Worm (Caenorhabditis elegans) whole organism, L2 larva: ENCODE data around the gene C05D11.5.

Experiments used
- C34F6.9 ChIP-seq: fragments of 150-350 bp; optimal IDR thresholded peaks from 2 replicates; lab custom pipeline; 2014; ENCODE audit warnings: missing biosample characterization, missing genetic modification characterization
- F13H6.1 ChIP-seq: sonication (generic microtip); optimal IDR thresholded peaks from 2 replicates; lab custom pipeline; 2016; ENCODE audit warnings: missing genetic modification characterization, missing compliant biosample characterization
- R02D3.7 ChIP-seq: fragments of 150-350 bp; optimal IDR thresholded peaks from 2 replicates; lab custom pipeline; 2014; ENCODE audit warnings: missing biosample characterization, missing genetic modification characterization
- Y55F3AM.14 ChIP-seq: fragments of 200-800 bp; sonication (Bioruptor generic); optimal IDR thresholded peaks from 2 replicates; lab custom pipeline; 2018; ENCODE audit warnings: mild to moderate bottlenecking, missing genetic modification characterization, missing compliant biosample characterization
- ZK546.5 ChIP-seq: sonication (generic microtip); optimal IDR thresholded peaks from 2 replicates; lab custom pipeline; 2017; ENCODE audit warnings: missing biosample characterization, missing genetic modification characterization
- alr-1 ChIP-seq: fragments of 150-350 bp; optimal IDR thresholded peaks from 2 replicates; lab custom pipeline; 2014; ENCODE audit warnings: missing biosample characterization, missing genetic modification characterization
- aly-2 ChIP-seq: fragments of 150-350 bp; optimal IDR thresholded peaks from 2 replicates; lab custom pipeline; 2014; ENCODE audit warnings: missing biosample characterization, missing genetic modification characterization
- ama-1 ChIP-seq: fragments of 150-350 bp; optimal IDR thresholded peaks from 2 replicates; lab custom pipeline; 2018; ENCODE audit warnings: inconsistent platforms
- blmp-1 ChIP-seq: sonication (generic microtip); optimal IDR thresholded peaks from 2 replicates; lab custom pipeline; 2017; ENCODE audit warnings: missing genetic modification characterization, mild to moderate bottlenecking, missing compliant biosample characterization, antibody characterized with exemption, moderate library complexity; ENCODE audit not compliant: insufficient read depth
- ceh-16 ChIP-seq: fragments of 150-350 bp; optimal IDR thresholded peaks from 2 replicates; lab custom pipeline; 2014; ENCODE audit warnings: missing biosample characterization, missing genetic modification characterization
- ceh-82 ChIP-seq: fragments of 150-350 bp; optimal IDR thresholded peaks from 2 replicates; lab custom pipeline; 2014; ENCODE audit warnings: missing biosample characterization, missing genetic modification characterization
- crh-2 ChIP-seq: sonication (generic microtip); optimal IDR thresholded peaks from 2 replicates; lab custom pipeline; 2017; ENCODE audit warnings: missing biosample characterization, missing genetic modification characterization
- dmd-4 ChIP-seq: sonication (generic microtip); optimal IDR thresholded peaks from 2 replicates; lab custom pipeline; 2017; ENCODE audit warnings: missing biosample characterization, missing genetic modification characterization
- egl-27 ChIP-seq: sonication (generic microtip); optimal IDR thresholded peaks from 3 replicates; lab custom pipeline; 2017; ENCODE audit warnings: missing biosample characterization, missing genetic modification reagents, missing genetic modification characterization
- elt-1 ChIP-seq: fragments of 150-350 bp; optimal IDR thresholded peaks from 2 replicates; lab custom pipeline; 2014; ENCODE audit warnings: missing biosample characterization, missing genetic modification characterization
- elt-3 ChIP-seq: sonication (generic microtip); optimal IDR thresholded peaks from 2 replicates; lab custom pipeline; 2017; ENCODE audit warnings: missing biosample characterization, missing genetic modification characterization
- fos-1 ChIP-seq: fragments of 150-350 bp; optimal IDR thresholded peaks from 2 replicates; lab custom pipeline; 2014; ENCODE audit warnings: missing biosample characterization, missing genetic modification characterization
- gmeb-1 ChIP-seq: fragments of 150-350 bp; optimal IDR thresholded peaks from 2 replicates; lab custom pipeline; 2014; ENCODE audit warnings: missing biosample characterization, missing genetic modification characterization
- lin-11 ChIP-seq: fragments of 150-350 bp; sonication (generic microtip); optimal IDR thresholded peaks from 2 replicates; lab custom pipeline; 2014; ENCODE audit warnings: missing biosample characterization, missing genetic modification characterization, inconsistent platforms, mixed read lengths
- lin-13 ChIP-seq: fragments of 150-350 bp; optimal IDR thresholded peaks from 2 replicates; lab custom pipeline; 2014; ENCODE audit warnings: missing biosample characterization, missing genetic modification reagents, missing genetic modification characterization
- lin-39 ChIP-seq: fragments of 150-350 bp; optimal IDR thresholded peaks from 2 replicates; lab custom pipeline; 2014; ENCODE audit warnings: missing biosample characterization, missing genetic modification reagents, missing genetic modification characterization
- lsy-2 ChIP-seq, 2 experiments: fragments of 150-350 bp in 1 of 2; sonication (generic microtip) in 1 of 2; optimal IDR thresholded peaks; 2 replicates each; lab custom pipeline; 2014 to 2017; ENCODE audit warnings: missing biosample characterization in 2 of 2, missing genetic modification characterization in 2 of 2
- mab-5 ChIP-seq: fragments of 150-350 bp; optimal IDR thresholded peaks from 2 replicates; lab custom pipeline; 2014; ENCODE audit warnings: missing biosample characterization, missing genetic modification characterization
- mbf-1 ChIP-seq: sonication (generic microtip); optimal IDR thresholded peaks from 2 replicates; lab custom pipeline; 2017; ENCODE audit warnings: missing biosample characterization, missing genetic modification characterization
- mdl-1 ChIP-seq, 2 experiments: fragments of 150-350 bp in 1 of 2; sonication (generic microtip) in 1 of 2; optimal IDR thresholded peaks; 2 replicates each; lab custom pipeline; 2017; ENCODE audit warnings: missing biosample characterization in 2 of 2, missing genetic modification characterization in 2 of 2
- nhr-10 ChIP-seq: sonication (generic microtip); optimal IDR thresholded peaks from 2 replicates; lab custom pipeline; 2017; ENCODE audit warnings: missing biosample characterization, missing genetic modification characterization
- nhr-11 ChIP-seq: fragments of 150-350 bp; optimal IDR thresholded peaks from 2 replicates; lab custom pipeline; 2014; ENCODE audit warnings: missing biosample characterization, missing genetic modification characterization
- nhr-12 ChIP-seq: fragments of 150-350 bp; optimal IDR thresholded peaks from 2 replicates; lab custom pipeline; 2014; ENCODE audit warnings: missing biosample characterization, missing genetic modification characterization
- nhr-129 ChIP-seq: fragments of 150-350 bp; optimal IDR thresholded peaks from 2 replicates; lab custom pipeline; 2014; ENCODE audit warnings: missing biosample characterization, missing genetic modification characterization
- nhr-21 ChIP-seq: fragments of 150-350 bp; optimal IDR thresholded peaks from 2 replicates; lab custom pipeline; 2014; ENCODE audit warnings: missing biosample characterization, missing genetic modification characterization
- nhr-23 ChIP-seq: fragments of 150-350 bp; optimal IDR thresholded peaks from 2 replicates; lab custom pipeline; 2014; ENCODE audit warnings: missing biosample characterization, missing genetic modification reagents, missing genetic modification characterization
- nhr-237 ChIP-seq: fragments of 150-350 bp; optimal IDR thresholded peaks from 2 replicates; lab custom pipeline; 2014; ENCODE audit warnings: missing biosample characterization, missing genetic modification characterization
- nhr-25 ChIP-seq: fragments of 150-350 bp; sonication (generic microtip); optimal IDR thresholded peaks from 3 replicates; lab custom pipeline; 2014; ENCODE audit warnings: missing biosample characterization, missing genetic modification characterization
- nhr-6 ChIP-seq: fragments of 150-350 bp; optimal IDR thresholded peaks from 2 replicates; lab custom pipeline; 2014; ENCODE audit warnings: missing biosample characterization, missing genetic modification characterization
- nhr-77 ChIP-seq: fragments of 150-350 bp; optimal IDR thresholded peaks from 2 replicates; lab custom pipeline; 2014; ENCODE audit warnings: missing biosample characterization, missing genetic modification characterization
- peb-1 ChIP-seq: fragments of 150-350 bp; optimal IDR thresholded peaks from 2 replicates; lab custom pipeline; 2014; ENCODE audit warnings: missing biosample characterization, missing genetic modification characterization
- sem-4 ChIP-seq: fragments of 150-350 bp; optimal IDR thresholded peaks from 2 replicates; lab custom pipeline; 2014; ENCODE audit warnings: missing biosample characterization, missing genetic modification reagents, missing genetic modification characterization
- skn-1 ChIP-seq: sonication (generic microtip); optimal IDR thresholded peaks from 2 replicates; lab custom pipeline; 2017; ENCODE audit warnings: missing biosample characterization, missing genetic modification characterization
- sma-3 ChIP-seq: sonication (generic microtip); optimal IDR thresholded peaks from 2 replicates; lab custom pipeline; 2016; ENCODE audit warnings: missing genetic modification reagents, missing genetic modification characterization, missing compliant biosample characterization
- sma-9 ChIP-seq, 2 experiments: fragments of 150-350 bp in 1 of 2; sonication (generic microtip) in 1 of 2; optimal IDR thresholded peaks; 2 replicates each; lab custom pipeline; 2014 to 2016; ENCODE audit warnings: missing genetic modification characterization in 2 of 2, mild to moderate bottlenecking in 1 of 2, missing biosample characterization in 1 of 2, missing compliant biosample characterization in 1 of 2, missing genetic modification reagents in 1 of 2, moderate library complexity in 1 of 2
- snpc-4 ChIP-seq: fragments of 150-350 bp; optimal IDR thresholded peaks from 2 replicates; lab custom pipeline; 2014; ENCODE audit warnings: missing biosample characterization, missing genetic modification characterization
- unc-39 ChIP-seq: fragments of 150-350 bp; optimal IDR thresholded peaks from 2 replicates; lab custom pipeline; 2014; ENCODE audit warnings: missing biosample characterization, missing genetic modification characterization
- unc-55 ChIP-seq: fragments of 150-350 bp; sonication (generic microtip); optimal IDR thresholded peaks from 3 replicates; lab custom pipeline; 2014; ENCODE audit warnings: missing biosample characterization, missing genetic modification reagents, missing genetic modification characterization
- unc-62 ChIP-seq: fragments of 150-350 bp; optimal IDR thresholded peaks from 2 replicates; lab custom pipeline; 2014; ENCODE audit warnings: missing biosample characterization, missing genetic modification reagents, missing genetic modification characterization
- zag-1 ChIP-seq: fragments of 150-350 bp; optimal IDR thresholded peaks from 2 replicates; lab custom pipeline; 2014; ENCODE audit warnings: missing biosample characterization, missing genetic modification characterization
- ztf-1 ChIP-seq: fragments of 200-800 bp; sonication (Bioruptor generic); conservative IDR thresholded peaks from 2 replicates; pipeline ENCODE4 v1.3.6; 2022; ENCODE audit warnings: missing genetic modification characterization, missing compliant biosample characterization
- ztf-11 ChIP-seq: sonication (generic microtip); optimal IDR thresholded peaks from 2 replicates; lab custom pipeline; 2017; ENCODE audit warnings: missing biosample characterization, missing genetic modification characterization
- ztf-4 ChIP-seq: fragments of 150-350 bp; optimal IDR thresholded peaks from 2 replicates; lab custom pipeline; 2014; ENCODE audit warnings: missing biosample characterization, missing genetic modification characterization

Gene C05D11.5

DNA sequence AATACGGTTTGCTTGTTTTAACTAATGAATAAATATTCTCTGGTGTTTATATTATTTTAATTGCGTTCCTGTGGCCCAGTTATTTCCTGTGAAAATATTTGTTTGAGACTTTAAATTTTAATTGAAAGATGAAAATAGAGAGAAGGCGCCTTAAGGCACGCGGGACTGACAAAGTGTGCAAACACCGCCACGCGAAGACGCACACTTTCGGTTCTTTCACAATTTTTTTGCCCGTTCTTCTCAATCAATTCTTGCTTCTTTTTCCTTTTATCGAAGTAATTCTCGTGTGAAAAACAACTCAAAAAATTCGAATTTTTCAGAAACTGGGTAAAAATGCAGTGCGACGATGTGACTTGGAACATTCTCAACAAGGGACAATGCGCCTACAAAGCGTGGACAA, 32.7 kb downstream of the C05D11.5 start, which contains the start of gene C16A3.6:
Gene C16A3.6 (plus strand): TSS at position 84 of the 400 bp plus-strand sequence.
- TF ChIP-seq ztf-11 (tag; lab: Kevin White, UChicago) (no peak), sma-3 (GFP tag; lab: Kevin White, UChicago) (no peak), egl-27 (tag; lab: Kevin White, UChicago) (no peak), mbf-1 (tag; lab: Kevin White, UChicago) (no peak), F13H6.1 (tag; lab: Kevin White, UChicago) (peak; percentile 25), gmeb-1 (peak; percentile 18), aly-2 (tag; lab: Kevin White, UChicago) (no peak), alr-1 (tag; lab: Kevin White, UChicago) (no peak), lsy-2 (tag; optimal IDR thresholded peaks at IDR 0.05; lab: Kevin White, UChicago) (peak; percentile 9 to 69), unc-55 (GFP tag; lab: Kevin White, UChicago) (peak; percentile 12)
- TF ChIP-seq, all 48 proteins: peak for 4

DNA sequence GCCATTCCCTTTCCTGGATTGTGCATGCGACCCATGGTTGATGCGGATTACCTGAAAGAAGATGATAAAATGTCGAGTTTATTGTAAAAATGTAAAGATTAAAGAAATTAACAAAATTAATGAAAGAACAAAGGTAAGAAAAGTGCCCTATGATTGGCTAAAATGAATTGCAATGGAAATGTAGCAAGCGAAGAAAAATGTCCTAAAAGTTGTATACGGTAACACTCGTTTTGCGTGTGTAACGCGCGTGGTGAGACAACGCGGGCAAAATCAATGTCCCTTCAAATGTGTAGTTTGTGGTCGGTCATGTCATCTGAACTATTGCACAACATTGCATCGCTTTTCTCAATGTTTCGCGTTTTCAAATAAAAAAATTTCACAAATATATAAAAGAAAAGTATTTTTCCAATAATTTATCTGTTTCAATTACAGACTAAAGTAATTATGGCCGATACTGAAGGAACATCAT, 36.8 kb downstream of the C05D11.5 start, which contains the start of the genes rps-13 and nfx-1:
Gene rps-13 (minus strand): TSS at position 51 of the 469 bp plus-strand sequence.
Gene nfx-1 (plus strand): TSS at position 433 of the 469 bp plus-strand sequence.
- TF ChIP-seq ceh-82 (tag; lab: Kevin White, UChicago) (peak; percentile 31), dmd-4 (tag; lab: Kevin White, UChicago) (no peak), F13H6.1 (tag; lab: Kevin White, UChicago) (peak; percentile 54), C34F6.9 (peak; percentile 87), lin-39 (no peak), blmp-1 (tag; lab: Kevin White, UChicago) (peak; percentile 73), ceh-16 (tag; lab: Kevin White, UChicago) (no peak), unc-55 (GFP tag; lab: Kevin White, UChicago) (peak; percentile 95), Y55F3AM.14 (GFP tag; lab: Kevin White, UChicago) (no peak), zag-1 (tag; lab: Kevin White, UChicago) (no peak), lin-13 (GFP tag; lab: Kevin White, UChicago) (peak; percentile 79), sma-9 (GFP tag; optimal IDR thresholded peaks at IDR 0.05; lab: Kevin White, UChicago) (peak; percentile 72), sma-9 (tag; optimal IDR thresholded peaks at IDR 0.05; lab: Kevin White, UChicago) (no peak), fos-1 (tag; lab: Kevin White, UChicago) (peak; percentile 77), nhr-237 (tag; lab: Kevin White, UChicago) (no peak), crh-2 (peak; percentile 83), ama-1 (lab: Kevin White, UChicago) (peak; percentile 27), aly-2 (tag; lab: Kevin White, UChicago) (no peak), elt-3 (no peak), nhr-23 (tag; lab: Kevin White, UChicago) (no peak), mbf-1 (tag; lab: Kevin White, UChicago) (no peak), lin-11 (peak; percentile 61), nhr-25 (tag; lab: Kevin White, UChicago) (peak; percentile 73), sma-3 (GFP tag; lab: Kevin White, UChicago) (peak; percentile 70), alr-1 (tag; lab: Kevin White, UChicago) (no peak), elt-1 (tag; lab: Kevin White, UChicago) (no peak), ztf-4 (peak; percentile 40), lsy-2 (tag; optimal IDR thresholded peaks at IDR 0.05; lab: Kevin White, UChicago) (peak; percentile 96 to 99), snpc-4 (tag; lab: Kevin White, UChicago) (no peak), nhr-21 (tag; lab: Kevin White, UChicago) (peak; percentile 24), peb-1 (tag; lab: Kevin White, UChicago) (no peak), sem-4 (tag; lab: Kevin White, UChicago) (no peak), R02D3.7 (no peak), nhr-77 (tag; lab: Kevin White, UChicago) (no peak), unc-39 (tag; lab: Kevin White, UChicago) (no peak), egl-27 (tag; lab: Kevin White, UChicago) (peak; percentile 2), nhr-6 (tag; lab: Kevin White, UChicago) (peak; percentile 32), mdl-1 (tag; optimal IDR thresholded peaks at IDR 0.05; lab: Kevin White, UChicago) (peak; percentile 38 to 39), mab-5 (tag; lab: Kevin White, UChicago) (peak; percentile 58), nhr-129 (tag; lab: Kevin White, UChicago) (peak; percentile 99), ZK546.5 (tag; lab: Kevin White, UChicago) (peak; percentile 28), unc-62 (GFP tag; lab: Kevin White, UChicago) (no peak), gmeb-1 (peak; percentile 77), nhr-11 (no peak), ztf-11 (tag; lab: Kevin White, UChicago) (no peak), ztf-1 (GFP tag; lab: Robert Waterston, UW) (no peak), nhr-10 (tag; lab: Kevin White, UChicago) (peak; percentile 17), nhr-12 (no peak), skn-1 (tag; lab: Kevin White, UChicago) (peak; percentile 37)
